Worm (Caenorhabditis elegans) whole organism, L4 larva: ENCODE measurements around the gene srw-144.
"Not testable (repeated sequence)": the region's sequence is repeated elsewhere in the genome, so short reads cannot be mapped to it uniquely, and the experiment has no call there.

ENCODE experiments used
- D1046.2 ChIP-seq: fragments of 200-800 bp; sonication (Bioruptor generic); IDR thresholded peaks from 2 replicates; pipeline ENCODE4 v1.3.6; 2022; ENCODE audit warnings: missing genetic modification characterization, missing compliant biosample characterization
- F44E2.7 ChIP-seq: fragments of 200-800 bp; sonication (Bioruptor generic); IDR thresholded peaks from 2 replicates; pipeline ENCODE4 v2.1.2; 2022; ENCODE audit warnings: missing genetic modification characterization, missing compliant biosample characterization
- F49E8.2 ChIP-seq: sonication (generic microtip); optimal IDR thresholded peaks from 2 replicates; lab custom pipeline; 2016; ENCODE audit warnings: missing compliant biosample characterization, mild to moderate bottlenecking, missing genetic modification characterization, borderline replicate concordance
- R02D3.7 ChIP-seq: fragments of 150-350 bp; sonication (generic microtip); optimal IDR thresholded peaks from 3 replicates; lab custom pipeline; 2014; ENCODE audit warnings: missing biosample characterization, missing genetic modification characterization
- T20F7.1 ChIP-seq: fragments of 200-800 bp; sonication (Bioruptor generic); optimal IDR thresholded peaks from 2 replicates; lab custom pipeline; 2018; ENCODE audit warnings: mild to moderate bottlenecking, missing genetic modification characterization, missing compliant biosample characterization
- Y105C5A.15 ChIP-seq: fragments of 200-800 bp; sonication (Bioruptor generic); IDR thresholded peaks from 2 replicates; pipeline ENCODE4 v1.3.6; 2022; ENCODE audit warnings: missing genetic modification characterization, missing compliant biosample characterization
- Y75B8A.6 ChIP-seq: fragments of 200-800 bp; sonication (Bioruptor generic); IDR thresholded peaks from 2 replicates; pipeline ENCODE4 v1.3.6; 2022; ENCODE audit warnings: missing genetic modification reagents, missing genetic modification characterization, missing compliant biosample characterization
- aha-1 ChIP-seq: fragments of 150-350 bp; peaks from one replicate; lab custom pipeline; 2014; ENCODE audit warnings: missing biosample characterization, missing genetic modification characterization
- attf-4 ChIP-seq: sonication (generic microtip); optimal IDR thresholded peaks from 3 replicates; lab custom pipeline; 2017; ENCODE audit warnings: missing biosample characterization, missing genetic modification characterization
- ceh-20 ChIP-seq: fragments of 200-800 bp; sonication (Bioruptor generic); IDR thresholded peaks from 2 replicates; pipeline ENCODE4 v1.3.6; 2022; ENCODE audit warnings: missing genetic modification reagents, missing genetic modification characterization, missing compliant biosample characterization
- ceh-32 ChIP-seq: sonication (generic microtip); optimal IDR thresholded peaks from 2 replicates; lab custom pipeline; 2016; ENCODE audit warnings: mild to moderate bottlenecking, missing genetic modification characterization, missing compliant biosample characterization; ENCODE audit not compliant: poor library complexity
- ceh-62 ChIP-seq: sonication (generic microtip); optimal IDR thresholded peaks from 2 replicates; lab custom pipeline; 2017; ENCODE audit warnings: missing biosample characterization, missing genetic modification characterization
- daf-12 ChIP-seq: fragments of 150-350 bp; optimal IDR thresholded peaks from 2 replicates; lab custom pipeline; 2014; ENCODE audit warnings: missing biosample characterization, missing genetic modification reagents, missing genetic modification characterization
- dmd-6 ChIP-seq: fragments of 200-800 bp; sonication (Bioruptor generic); IDR thresholded peaks from 2 replicates; pipeline ENCODE4 v1.3.6; 2022; ENCODE audit warnings: missing genetic modification reagents, missing genetic modification characterization, missing compliant biosample characterization
- dmd-8 ChIP-seq: fragments of 200-800 bp; sonication (Bioruptor generic); IDR thresholded peaks from 2 replicates; pipeline ENCODE4 v1.3.6; 2022; ENCODE audit warnings: missing genetic modification characterization, missing compliant biosample characterization
- duxl-1 ChIP-seq: sonication (generic microtip); optimal IDR thresholded peaks from 2 replicates; lab custom pipeline; 2016; ENCODE audit warnings: mild to moderate bottlenecking, missing genetic modification characterization, moderate library complexity, missing compliant biosample characterization; ENCODE audit not compliant: poor library complexity
- gei-8 ChIP-seq: fragments of 200-800 bp; sonication (Bioruptor generic); optimal IDR thresholded peaks from 2 replicates; lab custom pipeline; 2018; ENCODE audit warnings: mild to moderate bottlenecking, missing genetic modification characterization, missing compliant biosample characterization
- hif-1 ChIP-seq, 2 experiments: sonication (generic microtip); optimal IDR thresholded peaks; 2 replicates each; lab custom pipeline; 2016 to 2017; ENCODE audit warnings: missing compliant biosample characterization in 2 of 2, missing genetic modification characterization in 2 of 2, missing genetic modification reagents in 2 of 2, missing genotype in 2 of 2, mild to moderate bottlenecking in 1 of 2
- hlh-11 ChIP-seq: fragments of 200-800 bp; sonication (Bioruptor generic); optimal IDR thresholded peaks from 2 replicates; lab custom pipeline; 2018; ENCODE audit warnings: mild to moderate bottlenecking, missing genetic modification characterization, missing compliant biosample characterization
- lin-13 ChIP-seq: fragments of 150-350 bp; optimal IDR thresholded peaks from 2 replicates; lab custom pipeline; 2014; ENCODE audit warnings: missing biosample characterization, missing genetic modification reagents, missing genetic modification characterization
- lin-29 ChIP-seq: fragments of 200-800 bp; sonication (Bioruptor generic); IDR thresholded peaks from 2 replicates; pipeline ENCODE4 v1.3.6; 2022; ENCODE audit warnings: missing genetic modification reagents, missing genetic modification characterization, missing compliant biosample characterization
- lsy-2 ChIP-seq, 2 experiments: fragments of 150-350 bp in 1 of 2; sonication (generic microtip) in 1 of 2; optimal IDR thresholded peaks; 2 replicates each; lab custom pipeline; 2014 to 2017; ENCODE audit warnings: missing biosample characterization in 2 of 2, missing genetic modification characterization in 2 of 2
- madf-9 ChIP-seq: fragments of 200-800 bp; sonication (Bioruptor generic); conservative IDR thresholded peaks from 2 replicates; pipeline ENCODE4 v1.3.6; 2022; ENCODE audit warnings: missing genetic modification reagents, missing genetic modification characterization, missing compliant biosample characterization
- mdt-29 ChIP-seq: fragments of 200-800 bp; sonication (Bioruptor generic); IDR thresholded peaks from 2 replicates; pipeline ENCODE4 v1.3.6; 2022; ENCODE audit warnings: missing genetic modification reagents, missing genetic modification characterization, missing compliant biosample characterization
- mes-2 ChIP-seq: sonication (generic microtip); optimal IDR thresholded peaks from 2 replicates; lab custom pipeline; 2016; ENCODE audit warnings: missing genotype, mild to moderate bottlenecking, missing genetic modification characterization, missing compliant biosample characterization; ENCODE audit not compliant: poor library complexity, severe bottlenecking
- nhr-10 ChIP-seq: fragments of 150-350 bp; optimal IDR thresholded peaks from 2 replicates; lab custom pipeline; 2014; ENCODE audit warnings: missing biosample characterization, missing genetic modification characterization
- nhr-28 ChIP-seq: fragments of 150-350 bp; optimal IDR thresholded peaks from 2 replicates; lab custom pipeline; 2014; ENCODE audit warnings: missing biosample characterization, missing genetic modification characterization
- nhr-42 ChIP-seq: fragments of 200-800 bp; sonication (Bioruptor generic); IDR thresholded peaks from 2 replicates; pipeline ENCODE4 v1.3.6; 2022; ENCODE audit warnings: missing genetic modification characterization, missing compliant biosample characterization
- php-3 ChIP-seq: fragments of 200-800 bp; sonication (Bioruptor generic); IDR thresholded peaks from 2 replicates; pipeline ENCODE4 v1.3.6; 2022; ENCODE audit warnings: missing genetic modification reagents, missing genetic modification characterization, missing compliant biosample characterization
- pqm-1 ChIP-seq: sonication (generic microtip); optimal IDR thresholded peaks from 2 replicates; lab custom pipeline; 2017; ENCODE audit warnings: missing biosample characterization, missing genetic modification characterization
- skn-1 ChIP-seq: fragments of 150-350 bp; optimal IDR thresholded peaks from 2 replicates; lab custom pipeline; 2014; ENCODE audit warnings: missing biosample characterization, missing genetic modification characterization
- spr-1 ChIP-seq: sonication (generic microtip); optimal IDR thresholded peaks from 2 replicates; lab custom pipeline; 2016; ENCODE audit warnings: mild to moderate bottlenecking, missing genetic modification characterization, missing compliant biosample characterization
- spr-3 ChIP-seq: fragments of 200-800 bp; sonication (Bioruptor generic); optimal IDR thresholded peaks from 2 replicates; lab custom pipeline; 2018; ENCODE audit warnings: mild to moderate bottlenecking, missing genetic modification characterization, missing compliant biosample characterization
- unc-62 ChIP-seq, 3 experiments: fragments of 150-350 bp in 1 of 3; sonication (generic microtip); optimal IDR thresholded peaks in 2 of 3; peaks in 1 of 3; 1 replicate in 1 of 3; 2 replicates in 2 of 3; lab custom pipeline; 2014 to 2017; ENCODE audit warnings: missing biosample characterization in 3 of 3, missing genetic modification characterization in 3 of 3, missing genetic modification reagents in 3 of 3, missing genotype in 1 of 3
- zag-1 ChIP-seq: fragments of 150-350 bp; optimal IDR thresholded peaks from 2 replicates; lab custom pipeline; 2014; ENCODE audit warnings: missing biosample characterization, missing genetic modification characterization
- zip-2 ChIP-seq: fragments of 150-350 bp; optimal IDR thresholded peaks from 2 replicates; lab custom pipeline; 2014; ENCODE audit warnings: missing biosample characterization, missing genetic modification characterization

The srw-144 gene

DNA sequence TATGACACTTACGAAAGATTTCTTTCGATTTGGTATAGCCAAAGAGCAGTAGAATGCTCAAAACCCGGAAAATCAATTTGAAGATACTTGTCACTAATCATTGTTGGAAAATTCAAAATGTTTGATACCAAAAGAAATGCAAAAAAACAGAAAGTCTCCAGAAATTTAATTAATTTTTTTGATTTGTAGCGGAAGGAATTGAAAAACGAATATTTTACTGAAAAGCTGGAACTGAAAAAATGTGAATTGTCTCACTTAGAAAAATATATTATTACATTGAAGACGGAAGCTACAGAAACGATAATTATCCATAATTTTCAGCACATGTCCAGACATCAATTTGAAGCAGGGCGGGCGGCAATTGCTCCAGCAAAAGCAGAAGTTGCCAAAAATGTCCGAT is 2.2 kb upstream of the srw-144 start, which contains the start of gene srw-138:
Gene srw-138 (minus strand): TSS at position 101 of the 400 bp plus-strand sequence.
- no peak for TF ChIP-seq duxl-1
- TF ChIP-seq unc-62 (GFP tag; optimal IDR thresholded peaks at IDR 0.05 in 1 of 2; lab: Kevin White, UChicago) = peak in 1 of 2 experiments; percentile 60
- no peak for TF ChIP-seq unc-62 (tag; optimal IDR thresholded peaks at IDR 0.05; lab: Kevin White, UChicago)
- peak; percentile 40 for TF ChIP-seq aha-1 (tag; lab: Kevin White, UChicago)
- no peak for TF ChIP-seq ceh-32 (tag; lab: Kevin White, UChicago)
- TF ChIP-seq zip-2 (tag; lab: Kevin White, UChicago) = no peak
- no peak for TF ChIP-seq T20F7.1 (GFP tag; lab: Kevin White, UChicago)
- TF ChIP-seq dmd-8 (GFP tag; lab: Robert Waterston, UW) = no peak
- no peak for TF ChIP-seq mdt-29 (GFP tag; lab: Robert Waterston, UW)

DNA sequence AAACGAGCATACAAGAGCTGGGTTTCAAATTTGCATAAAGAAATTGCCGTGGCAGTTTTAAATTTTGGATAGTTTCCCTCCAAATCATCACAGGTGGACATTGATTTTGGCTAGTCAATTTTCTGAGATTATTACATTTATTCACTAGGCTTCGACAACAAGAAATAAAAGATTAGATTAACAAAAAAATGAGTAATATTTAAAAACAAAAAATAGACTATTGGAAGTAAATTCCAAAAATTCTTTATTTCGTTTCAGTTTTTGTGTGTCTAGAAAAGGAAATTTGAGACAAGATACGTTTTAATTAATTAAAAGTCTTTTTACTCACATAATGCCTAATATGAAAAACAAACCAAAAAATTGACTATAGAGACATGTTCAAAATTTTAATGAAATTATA is 2.6 kb downstream of the srw-144 start, which contains the start of gene srw-142:
Gene srw-142 (minus strand): TSS at position 101 of the 400 bp plus-strand sequence.
- TF ChIP-seq Y105C5A.15 (no peak), F44E2.7 (GFP tag; lab: Robert Waterston, UW) (no peak), daf-12 (no peak), nhr-42 (GFP tag; lab: Robert Waterston, UW) (no peak), nhr-10 (tag; lab: Kevin White, UChicago) (no peak), attf-4 (tag; lab: Kevin White, UChicago) (no peak), pqm-1 (no peak), skn-1 (no peak), F49E8.2 (tag; lab: Kevin White, UChicago) (no peak), Y75B8A.6 (GFP tag; lab: Robert Waterston, UW) (no peak), lin-29 (no peak), mes-2 (no peak), madf-9 (GFP tag; lab: Robert Waterston, UW) (no peak), ceh-20 (no peak), dmd-6 (no peak), lin-13 (GFP tag; lab: Kevin White, UChicago) (no peak)

DNA sequence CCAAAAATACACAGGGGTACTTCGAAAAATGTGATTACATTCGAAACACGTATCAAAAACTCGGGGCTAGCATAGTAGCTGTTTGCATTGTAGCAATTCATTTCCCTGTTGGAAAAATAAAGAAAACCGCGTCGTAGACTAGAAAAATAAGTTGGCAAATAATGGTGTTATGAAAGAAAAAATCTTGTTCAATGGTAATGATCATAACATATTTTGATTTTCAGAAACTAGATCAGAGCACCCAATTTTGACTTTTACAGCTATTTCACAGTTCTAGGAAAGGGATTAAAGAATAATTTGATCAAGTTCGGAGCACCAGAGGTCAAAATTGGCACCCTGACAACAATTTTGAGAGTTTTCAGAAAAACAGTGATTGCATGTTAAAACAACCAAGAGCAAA is 5.5 kb downstream of the srw-144 start, which contains the start of gene srh-248:
Gene srh-248 (minus strand): TSS at position 101 of the 400 bp plus-strand sequence.
- TF ChIP-seq hlh-11 (tag; lab: Kevin White, UChicago); hif-1 (tag; optimal IDR thresholded peaks at IDR 0.05; lab: Kevin White, UChicago); gei-8 (GFP tag; lab: Kevin White, UChicago): not testable (repeated sequence)

DNA sequence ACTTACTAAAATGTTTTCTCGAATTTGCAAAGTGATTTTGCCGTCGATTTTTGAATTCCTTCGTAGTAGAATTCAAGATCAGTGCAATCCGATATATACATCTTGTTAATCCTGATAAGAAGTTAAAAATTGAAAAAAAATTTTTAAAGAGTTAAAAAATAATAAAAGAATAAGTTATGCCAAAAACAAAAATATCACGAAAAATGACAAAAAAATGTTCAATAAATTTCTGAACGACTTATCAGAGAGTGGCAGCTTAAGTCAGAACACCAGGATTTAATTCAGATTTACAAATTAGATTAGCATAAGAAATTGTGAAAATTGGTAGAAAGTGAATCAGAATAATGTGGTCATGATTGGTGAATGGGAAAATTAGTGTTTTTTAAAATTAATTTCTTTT is 8.7 kb downstream of the srw-144 start, which contains the start of gene srw-122:
Gene srw-122 (minus strand): TSS at position 101 of the 400 bp plus-strand sequence.
- TF ChIP-seq skn-1; ceh-62 (tag; lab: Kevin White, UChicago); zag-1 (tag; lab: Kevin White, UChicago): not testable (repeated sequence)

DNA sequence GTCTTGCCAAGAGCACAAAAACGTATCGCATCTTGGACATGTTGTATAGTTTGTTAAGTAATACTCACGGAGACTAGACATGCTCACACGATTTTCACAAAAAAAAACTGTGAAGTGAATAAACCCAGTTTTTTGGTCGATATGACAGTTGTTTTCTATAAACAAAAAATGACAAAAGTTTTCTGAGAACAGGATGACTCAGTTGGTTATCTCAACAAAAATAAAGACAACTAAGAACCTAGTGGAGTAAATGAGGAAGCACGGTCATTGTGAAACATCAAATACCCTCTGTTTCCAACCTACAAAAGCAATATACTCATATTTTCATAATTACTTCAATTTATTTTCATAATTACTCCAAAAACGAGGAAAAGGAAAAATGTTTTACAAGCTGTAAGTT is 15.2 kb downstream of the srw-144 start, which contains the start of gene srh-87:
Gene srh-87 (minus strand): TSS at position 101 of the 400 bp plus-strand sequence.
- no peak for TF ChIP-seq madf-9 (GFP tag; lab: Robert Waterston, UW)
- TF ChIP-seq spr-1 (tag; lab: Kevin White, UChicago) = no peak
- TF ChIP-seq spr-3 (GFP tag; lab: Kevin White, UChicago) = no peak
- no peak for TF ChIP-seq php-3
- no peak for TF ChIP-seq duxl-1
- TF ChIP-seq nhr-28 (tag; lab: Kevin White, UChicago) = no peak
- TF ChIP-seq D1046.2 (GFP tag; lab: Robert Waterston, UW) = no peak
- no peak for TF ChIP-seq lsy-2 (tag; optimal IDR thresholded peaks at IDR 0.05; lab: Kevin White, UChicago)
- no peak for TF ChIP-seq R02D3.7 (tag; lab: Kevin White, UChicago)
- TF ChIP-seq, all 104 proteins: peak for 0
